Fruit fly (Drosophila melanogaster) S2 (cell line): Measurements from ENCODE around the gene Dok.

Experiments used
- CG8478 ChIP-seq: fragments of >200 bp; optimal IDR thresholded peaks from 2 replicates; lab custom pipeline; 2018
- CTCF ChIP-seq, 2 experiments: fragments of >200 bp; optimal IDR thresholded peaks; 2 replicates each; lab custom pipeline; 2018

DNA sequence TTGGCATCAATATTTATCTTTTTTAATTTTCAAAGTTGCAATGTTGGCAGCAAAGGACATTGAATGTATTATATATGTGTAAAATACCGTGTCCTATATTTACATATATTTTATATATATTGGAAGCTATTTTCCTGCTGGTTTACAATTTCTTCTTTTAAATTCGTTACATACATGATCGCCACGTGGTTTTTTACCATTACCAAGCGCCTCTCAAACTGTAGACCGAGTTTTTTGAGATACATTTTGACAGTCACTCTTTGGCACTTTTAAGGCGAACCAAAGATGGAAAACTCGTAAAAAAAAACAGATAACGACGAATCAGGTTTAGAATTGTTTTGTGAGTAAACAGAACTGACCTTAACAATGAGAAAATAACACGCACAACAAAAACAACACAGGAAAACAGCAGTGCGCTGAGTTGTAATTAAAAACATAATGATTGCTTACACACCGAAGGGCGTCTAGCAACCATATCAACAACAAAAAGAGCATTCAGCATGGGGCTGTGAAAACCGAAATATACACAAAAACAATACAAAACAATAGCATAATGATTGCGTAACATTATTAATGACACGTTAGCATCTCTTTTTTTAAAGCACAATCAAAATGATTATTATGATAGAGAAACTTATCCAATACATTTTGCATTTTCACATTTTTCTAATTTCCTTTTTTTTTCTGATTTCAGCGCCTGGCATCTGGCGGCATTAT is 15.8 kb downstream of the Dok start:
- no peak for TF ChIP-seq CTCF (optimal IDR thresholded peaks at IDR 0.05; lab: Kevin White, UChicago)
- TF ChIP-seq CG8478, result no peak
